Worm (Caenorhabditis elegans) whole organism, L4 larva: ENCODE measurements around the gene C47E8.11.

Experiments
- aly-2 ChIP-seq: sonication (generic microtip); optimal IDR thresholded peaks from 2 replicates; lab custom pipeline; 2018; ENCODE audit warnings: missing biosample characterization, missing genetic modification characterization
- ceh-82 ChIP-seq: sonication (generic microtip); optimal IDR thresholded peaks from 2 replicates; lab custom pipeline; 2017; ENCODE audit warnings: missing biosample characterization, missing genetic modification characterization
- ces-1 ChIP-seq: fragments of 150-350 bp; sonication (generic microtip); optimal IDR thresholded peaks from 4 replicates; lab custom pipeline; 2014; ENCODE audit warnings: missing biosample characterization, missing genetic modification reagents, missing genetic modification characterization
- dve-1 ChIP-seq: sonication (generic microtip); optimal IDR thresholded peaks from 2 replicates; lab custom pipeline; 2017; ENCODE audit warnings: antibody characterized with exemption, mild to moderate bottlenecking, missing genetic modification characterization, missing compliant biosample characterization; ENCODE audit not compliant: insufficient read depth
- lin-15B ChIP-seq: fragments of 150-350 bp; sonication (generic microtip); optimal IDR thresholded peaks from 3 replicates; lab custom pipeline; 2014; ENCODE audit warnings: missing biosample characterization, missing genetic modification characterization
- mdl-1 ChIP-seq, 2 experiments: fragments of 150-350 bp in 1 of 2; sonication (generic microtip) in 1 of 2; optimal IDR thresholded peaks; 2 replicates each; lab custom pipeline; 2014 to 2017; ENCODE audit warnings: missing biosample characterization in 2 of 2, missing genetic modification characterization in 2 of 2
- mep-1 ChIP-seq: fragments of 150-350 bp; sonication (generic microtip); optimal IDR thresholded peaks from 3 replicates; lab custom pipeline; 2014; ENCODE audit warnings: missing biosample characterization, missing genetic modification characterization
- nhr-237 ChIP-seq: sonication (generic microtip); optimal IDR thresholded peaks from 2 replicates; lab custom pipeline; 2017; ENCODE audit warnings: missing biosample characterization, missing genetic modification characterization
- pha-4 ChIP-seq, 2 experiments: fragments of 150-350 bp in 1 of 2; fragments of 200-800 bp in 1 of 2; sonication (Bioruptor generic) in 1 of 2; IDR thresholded peaks in 1 of 2; optimal IDR thresholded peaks in 1 of 2; 2 replicates each; pipeline versions ENCODE4 v1.3.6 to Lab custom; 2014 to 2022; ENCODE audit warnings: missing genetic modification characterization in 2 of 2, missing genetic modification reagents in 2 of 2, missing biosample characterization in 1 of 2, missing compliant biosample characterization in 1 of 2
- unc-62 ChIP-seq, 3 experiments: fragments of 150-350 bp in 1 of 3; sonication (generic microtip); optimal IDR thresholded peaks in 2 of 3; peaks in 1 of 3; 1 replicate in 1 of 3; 2 replicates in 2 of 3; lab custom pipeline; 2014 to 2017; ENCODE audit warnings: missing biosample characterization in 3 of 3, missing genetic modification characterization in 3 of 3, missing genetic modification reagents in 3 of 3, missing genotype in 1 of 3

DNA sequence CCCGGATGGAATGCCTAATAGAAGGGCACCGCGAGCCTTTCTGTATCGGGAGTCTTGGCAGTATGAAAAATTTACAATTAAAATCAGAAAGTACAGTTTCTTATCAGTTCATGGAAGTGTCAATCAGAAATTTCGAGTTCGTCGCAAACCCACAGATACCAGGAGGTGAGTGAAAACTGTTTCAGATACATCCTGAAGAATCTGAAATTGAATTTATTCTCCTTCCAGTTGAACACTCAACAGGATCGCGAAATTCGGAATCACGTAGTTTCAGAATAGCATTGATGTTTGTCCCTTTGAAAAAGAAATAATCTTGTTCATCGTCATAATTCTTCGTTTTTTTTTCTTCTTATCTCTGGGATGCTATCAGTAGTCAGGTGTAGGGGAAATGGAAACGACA, 27.7 kb downstream of the C47E8.11 start, which contains the start of gene fbxa-147:
- TF ChIP-seq aly-2 (tag; lab: Kevin White, UChicago), result no peak
- TF ChIP-seq mep-1 (tag; lab: Kevin White, UChicago), result no peak
- no peak for TF ChIP-seq nhr-237 (tag; lab: Kevin White, UChicago)
- no peak for TF ChIP-seq lin-15B (tag; lab: Kevin White, UChicago)
- TF ChIP-seq dve-1, result no peak
- no peak for TF ChIP-seq ces-1 (GFP tag; lab: Kevin White, UChicago)
- TF ChIP-seq pha-4 (GFP tag; IDR thresholded peaks at IDR 0.05; lab: Robert Waterston, UW), result no peak
- no peak for TF ChIP-seq pha-4 (tag; optimal IDR thresholded peaks at IDR 0.05; lab: Kevin White, UChicago)
- TF ChIP-seq ceh-82 (tag; lab: Kevin White, UChicago), result no peak
- TF ChIP-seq mdl-1 (tag; optimal IDR thresholded peaks at IDR 0.05; lab: Kevin White, UChicago), result no peak
- TF ChIP-seq unc-62 (GFP tag; optimal IDR thresholded peaks at IDR 0.05 in 1 of 2; lab: Kevin White, UChicago), result no peak
- no peak for TF ChIP-seq unc-62 (tag; optimal IDR thresholded peaks at IDR 0.05; lab: Kevin White, UChicago)
